Fruit fly (Drosophila melanogaster): Measurements from ENCODE around the gene Nlg1.

- no peak for TF ChIP-seq cnc (optimal IDR thresholded peaks at IDR 0.05)
- TF ChIP-seq tj (GFP tag; optimal IDR thresholded peaks at IDR 0.05) = no peak
- TF ChIP-seq CG7045 (GFP tag; optimal IDR thresholded peaks at IDR 0.05) = no peak
- no peak for TF ChIP-seq kay (GFP tag; ENCODE audit: borderline replicate concordance)
- TF ChIP-seq Mnt (GFP tag; optimal IDR thresholded peaks at IDR 0.05) = no peak
Measured at dm6 chr3R:7645909-7646609, 12.0 kb upstream of the Nlg1 start.
